Fruit fly (Drosophila melanogaster) whole organism, embryonic: ENCODE data around the gene Mfe2.

Source experiments
- ATbp ChIP-seq: fragments of 200-800 bp; sonication (Bioruptor generic); optimal IDR thresholded peaks from 2 replicates; lab custom pipeline; 2017; ENCODE audit warnings: missing biosample characterization, mild to moderate bottlenecking, missing genetic modification characterization, missing genetic modification reagents
- Abd-B ChIP-seq: fragments of 200-800 bp; sonication (Bioruptor generic); optimal IDR thresholded peaks from 2 replicates; lab custom pipeline; 2018; ENCODE audit warnings: missing biosample characterization, mild to moderate bottlenecking, missing genetic modification characterization, moderate library complexity
- Blimp-1 ChIP-seq: fragments of 200-800 bp; sonication (Bioruptor generic); optimal IDR thresholded peaks from 3 replicates; lab custom pipeline; 2018; ENCODE audit warnings: missing biosample characterization, missing genetic modification characterization, mild to moderate bottlenecking, moderate library complexity, missing genetic modification reagents
- Bteb2 ChIP-seq: fragments of 200-800 bp; sonication (Bioruptor generic); optimal IDR thresholded peaks from 2 replicates; lab custom pipeline; 2016; ENCODE audit warnings: missing biosample characterization, missing genetic modification characterization
- CG1024 ChIP-seq: fragments of 200-800 bp; sonication (Bioruptor generic); IDR thresholded peaks from 2 replicates; pipeline ENCODE4 v1.3.6; 2022; ENCODE audit warnings: missing biosample characterization, missing genetic modification characterization
- CG10267 ChIP-seq: fragments of 200-800 bp; sonication (Bioruptor generic); optimal IDR thresholded peaks from 2 replicates; lab custom pipeline; 2018; ENCODE audit warnings: missing biosample characterization, mild to moderate bottlenecking, missing genetic modification characterization, moderate library complexity
- CG12104 ChIP-seq: fragments of 200-800 bp; sonication (Bioruptor generic); optimal IDR thresholded peaks from 3 replicates; lab custom pipeline; 2016; ENCODE audit warnings: missing biosample characterization, missing genetic modification characterization
- CG1233 ChIP-seq: fragments of 200-800 bp; sonication (Bioruptor generic); optimal IDR thresholded peaks from 4 replicates; lab custom pipeline; 2018; ENCODE audit warnings: missing biosample characterization, mild to moderate bottlenecking, missing genetic modification characterization
- CG14710 ChIP-seq: fragments of 200-800 bp; sonication (Bioruptor generic); optimal IDR thresholded peaks from 3 replicates; lab custom pipeline; 2019; ENCODE audit warnings: missing biosample characterization, mild to moderate bottlenecking, missing genetic modification characterization, moderate library complexity
- CG14860 ChIP-seq: fragments of 200-800 bp; sonication (Bioruptor generic); IDR thresholded peaks from 3 replicates; pipeline ENCODE4 v1.3.6; 2022; ENCODE audit warnings: missing biosample characterization, missing genetic modification characterization; ENCODE audit not compliant: partially characterized antibody
- CG18599 ChIP-seq: fragments of 200-800 bp; sonication (Bioruptor generic); optimal IDR thresholded peaks from 3 replicates; lab custom pipeline; 2017; ENCODE audit warnings: missing biosample characterization, missing genetic modification characterization, mild to moderate bottlenecking, moderate library complexity, missing genetic modification reagents
- CG31365 ChIP-seq: fragments of 200-800 bp; sonication (Bioruptor generic); optimal IDR thresholded peaks from 2 replicates; lab custom pipeline; 2018; ENCODE audit warnings: missing biosample characterization, mild to moderate bottlenecking, missing genetic modification characterization
- CG32532 ChIP-seq: fragments of 200-800 bp; sonication (Bioruptor generic); IDR thresholded peaks from 2 replicates; pipeline ENCODE4 v1.3.6; 2022; ENCODE audit warnings: missing biosample characterization, missing genetic modification characterization
- CG34376 ChIP-seq: fragments of 200-800 bp; sonication (Bioruptor generic); optimal IDR thresholded peaks from 2 replicates; lab custom pipeline; 2018; ENCODE audit warnings: missing biosample characterization, mild to moderate bottlenecking, missing genetic modification characterization
- CG6254 ChIP-seq: fragments of 200-800 bp; sonication (Bioruptor generic); optimal IDR thresholded peaks from 3 replicates; lab custom pipeline; 2017; ENCODE audit warnings: mild to moderate bottlenecking, missing biosample characterization, missing genetic modification reagents, missing genetic modification characterization
- CG6791 ChIP-seq: fragments of 200-800 bp; sonication (Bioruptor generic); IDR thresholded peaks from 3 replicates; pipeline ENCODE4 v1.3.6; 2022; ENCODE audit warnings: missing biosample characterization, missing genetic modification characterization; ENCODE audit not compliant: partially characterized antibody
- CG7372 ChIP-seq: fragments of 200-800 bp; sonication (Bioruptor generic); IDR thresholded peaks from 2 replicates; pipeline ENCODE4 v1.3.6; 2022; ENCODE audit warnings: missing biosample characterization, missing genetic modification characterization
- CG8359 ChIP-seq: fragments of 200-800 bp; sonication (Bioruptor generic); optimal IDR thresholded peaks from 2 replicates; lab custom pipeline; 2017; ENCODE audit warnings: missing biosample characterization, mild to moderate bottlenecking, missing genetic modification characterization, borderline replicate concordance
- CoRest ChIP-seq: fragments of 200-800 bp; sonication (Bioruptor generic); optimal IDR thresholded peaks from 3 replicates; lab custom pipeline; 2018; ENCODE audit warnings: missing biosample characterization, mild to moderate bottlenecking, missing genetic modification characterization, moderate library complexity
- D19B ChIP-seq: fragments of 200-800 bp; sonication (Bioruptor generic); optimal IDR thresholded peaks from 2 replicates; lab custom pipeline; 2017; ENCODE audit warnings: missing biosample characterization, mild to moderate bottlenecking, missing genetic modification characterization
- Doc2 ChIP-seq: fragments of 200-800 bp; sonication (Bioruptor generic); IDR thresholded peaks from 2 replicates; pipeline ENCODE4 v1.3.6; 2022; ENCODE audit warnings: missing biosample characterization, missing genetic modification characterization
- Doc3 ChIP-seq: fragments of 200-800 bp; sonication (Bioruptor generic); IDR thresholded peaks from 3 replicates; pipeline ENCODE4 v1.3.6; 2022; ENCODE audit warnings: missing biosample characterization, missing genetic modification characterization; ENCODE audit not compliant: partially characterized antibody
- Dp ChIP-seq: fragments of 200-800 bp; sonication (Bioruptor generic); optimal IDR thresholded peaks from 2 replicates; lab custom pipeline; 2018; ENCODE audit warnings: missing biosample characterization, mild to moderate bottlenecking, missing genetic modification characterization, moderate library complexity
- E2f2 ChIP-seq: fragments of 200-800 bp; sonication (Bioruptor generic); IDR thresholded peaks from 2 replicates; pipeline ENCODE4 v1.3.6; 2022; ENCODE audit warnings: missing biosample characterization, missing genetic modification characterization
- ERR ChIP-seq: fragments of 200-800 bp; sonication (Bioruptor generic); optimal IDR thresholded peaks from 2 replicates; lab custom pipeline; 2016; ENCODE audit warnings: missing biosample characterization, missing genetic modification characterization
- Gug ChIP-seq: fragments of 200-800 bp; sonication (Bioruptor generic); IDR thresholded peaks from 4 replicates; pipeline ENCODE4 v1.3.6; 2022; ENCODE audit warnings: missing biosample characterization, missing genetic modification characterization
- HmgZ ChIP-seq: fragments of 200-800 bp; sonication (Bioruptor generic); optimal IDR thresholded peaks from 2 replicates; lab custom pipeline; 2018; ENCODE audit warnings: missing biosample characterization, mild to moderate bottlenecking, missing genetic modification characterization
- NFAT ChIP-seq: fragments of 200-800 bp; sonication (Bioruptor generic); IDR thresholded peaks from 2 replicates; pipeline ENCODE4 v1.3.6; 2022; ENCODE audit warnings: missing biosample characterization, missing genetic modification characterization
- PHDP ChIP-seq: fragments of 200-800 bp; sonication (Bioruptor generic); optimal IDR thresholded peaks from 3 replicates; lab custom pipeline; 2018; ENCODE audit warnings: missing biosample characterization, mild to moderate bottlenecking, missing genetic modification characterization, moderate library complexity
- Side ChIP-seq: fragments of 200-800 bp; sonication (Bioruptor generic); optimal IDR thresholded peaks from 2 replicates; lab custom pipeline; 2016; ENCODE audit warnings: missing biosample characterization, missing genetic modification characterization
- Sry-β ChIP-seq: fragments of 200-800 bp; sonication (Bioruptor generic); optimal IDR thresholded peaks from 2 replicates; lab custom pipeline; 2018; ENCODE audit warnings: missing biosample characterization, mild to moderate bottlenecking, missing genetic modification characterization, moderate library complexity
- amos ChIP-seq: fragments of 200-800 bp; sonication (Bioruptor generic); IDR thresholded peaks from 2 replicates; pipeline ENCODE4 v1.3.6; 2022; ENCODE audit warnings: missing biosample characterization, missing genetic modification characterization; ENCODE audit not compliant: partially characterized antibody
- ara ChIP-seq: fragments of 200-800 bp; sonication (Bioruptor generic); IDR thresholded peaks from 2 replicates; pipeline ENCODE4 v1.3.6; 2022; ENCODE audit warnings: missing biosample characterization, missing genetic modification characterization
- bbx ChIP-seq: fragments of 200-800 bp; sonication (Bioruptor generic); IDR thresholded peaks from 2 replicates; pipeline ENCODE4 v1.3.6; 2022; ENCODE audit warnings: missing biosample characterization, missing genetic modification characterization; ENCODE audit not compliant: partially characterized antibody
- dmrt11E ChIP-seq: fragments of 200-800 bp; sonication (Bioruptor generic); optimal IDR thresholded peaks from 3 replicates; lab custom pipeline; 2018; ENCODE audit warnings: missing biosample characterization, mild to moderate bottlenecking, missing genetic modification characterization, moderate library complexity
- gsb ChIP-seq: fragments of 200-800 bp; sonication (Bioruptor generic); IDR thresholded peaks from 2 replicates; pipeline ENCODE4 v1.3.6; 2022; ENCODE audit warnings: missing biosample characterization, missing genetic modification characterization
- kah ChIP-seq: fragments of 200-800 bp; sonication (Bioruptor generic); optimal IDR thresholded peaks from 2 replicates; lab custom pipeline; 2018; ENCODE audit warnings: missing biosample characterization, mild to moderate bottlenecking, missing genetic modification characterization
- lola ChIP-seq, 3 experiments: fragments of >200 bp in 2 of 3; fragments of 200-800 bp in 1 of 3; sonication (Bioruptor generic) in 1 of 3; optimal IDR thresholded peaks; 2 replicates each; lab custom pipeline; 2017 to 2019; ENCODE audit warnings: missing biosample characterization in 3 of 3, missing genetic modification characterization in 3 of 3, mild to moderate bottlenecking in 1 of 3, moderate library complexity in 1 of 3
- maf-S ChIP-seq: fragments of 200-800 bp; sonication (Bioruptor generic); optimal IDR thresholded peaks from 2 replicates; lab custom pipeline; 2016; ENCODE audit warnings: missing biosample characterization, missing genetic modification characterization
- pho ChIP-seq: fragments of 200-800 bp; sonication (Bioruptor generic); optimal IDR thresholded peaks from 2 replicates; lab custom pipeline; 2016; ENCODE audit warnings: missing biosample characterization, missing genetic modification characterization
- pros ChIP-seq: fragments of 200-800 bp; sonication (Bioruptor generic); optimal IDR thresholded peaks from 3 replicates; lab custom pipeline; 2019; ENCODE audit warnings: missing biosample characterization, mild to moderate bottlenecking, missing genetic modification characterization, moderate library complexity
- pum ChIP-seq: fragments of 200-800 bp; sonication (Bioruptor generic); optimal IDR thresholded peaks from 2 replicates; lab custom pipeline; 2016; ENCODE audit warnings: missing biosample characterization, missing genetic modification characterization
- sug ChIP-seq: fragments of 200-800 bp; optimal IDR thresholded peaks from 2 replicates; lab custom pipeline; 2019; ENCODE audit warnings: missing biosample characterization, mild to moderate bottlenecking, missing genetic modification characterization, moderate library complexity
- tll ChIP-seq, 2 experiments: fragments of 200-800 bp in 1 of 2; fragments of >200 bp in 1 of 2; sonication (Bioruptor generic) in 1 of 2; optimal IDR thresholded peaks; 2 replicates each; lab custom pipeline; 2017 to 2019; ENCODE audit warnings: missing biosample characterization in 2 of 2, missing genetic modification characterization in 2 of 2, mild to moderate bottlenecking in 1 of 2, moderate library complexity in 1 of 2
- ttk ChIP-seq: fragments of 200-800 bp; sonication (Bioruptor generic); IDR thresholded peaks from 2 replicates; pipeline ENCODE4 v2.1.2; 2022; ENCODE audit warnings: missing biosample characterization, missing genetic modification characterization
- twi ChIP-seq: fragments of 200-800 bp; optimal IDR thresholded peaks from 2 replicates; lab custom pipeline; 2019; ENCODE audit warnings: missing biosample characterization, mild to moderate bottlenecking, missing genetic modification characterization, moderate library complexity
- unc-4 ChIP-seq: fragments of 200-800 bp; sonication (Bioruptor generic); IDR thresholded peaks from 2 replicates; pipeline ENCODE4 v1.3.6; 2022; ENCODE audit warnings: missing biosample characterization, missing genetic modification characterization; ENCODE audit not compliant: partially characterized antibody
- zfh2 ChIP-seq: fragments of 200-800 bp; sonication (Bioruptor generic); optimal IDR thresholded peaks from 2 replicates; lab custom pipeline; 2016; ENCODE audit warnings: missing biosample characterization, missing genetic modification characterization

Mfe2 gene

dm6 chrX:16318858-16319557 is 48.3 kb downstream of the Mfe2 start (continued):
- no peak for TF ChIP-seq CG10267
- no peak for TF ChIP-seq Gug (GFP tag; lab: Robert Waterston, UW)
- TF ChIP-seq amos, result no peak; the same call in 1 of the 2 replicates
- no peak for TF ChIP-seq dmrt11E
- no peak for TF ChIP-seq kah (GFP tag; lab: Kevin White, UChicago)
- peak; percentile 64; the same call in 2 of the 3 replicates for TF ChIP-seq CG6791
- TF ChIP-seq unc-4, result no peak
- no peak for TF ChIP-seq Doc2
- TF ChIP-seq twi (tag; lab: Kevin White, UChicago), result peak; percentile 78
- TF ChIP-seq ttk (GFP tag; lab: Robert Waterston, UW), result no peak
- no peak for TF ChIP-seq pum (GFP tag; lab: Kevin White, UChicago)
- no peak for TF ChIP-seq maf-S (GFP tag; lab: Kevin White, UChicago)
- TF ChIP-seq E2f2, result no peak
- no peak for TF ChIP-seq CG32532 (GFP tag; lab: Robert Waterston, UW)
- no peak for TF ChIP-seq Sry-β (GFP tag; lab: Kevin White, UChicago)
- TF ChIP-seq sug (tag; lab: Kevin White, UChicago), result peak; percentile 58
- TF ChIP-seq CG1024 (GFP tag; lab: Robert Waterston, UW), result no peak
- no peak for TF ChIP-seq CG7372
- no peak for TF ChIP-seq D19B (GFP tag; lab: Kevin White, UChicago)
- no peak for TF ChIP-seq ATbp (GFP tag; lab: Kevin White, UChicago)
- no peak for TF ChIP-seq lola (GFP tag; optimal IDR thresholded peaks at IDR 0.05; lab: Kevin White, UChicago)
- no peak for TF ChIP-seq pho (GFP tag; lab: Kevin White, UChicago)
- no peak for TF ChIP-seq NFAT (GFP tag; lab: Robert Waterston, UW)
- TF ChIP-seq Doc3 (GFP tag; lab: Robert Waterston, UW), result no peak
- no peak for TF ChIP-seq CG18599 (GFP tag; lab: Kevin White, UChicago)
- TF ChIP-seq CG31365, result no peak
- TF ChIP-seq zfh2 (GFP tag; lab: Kevin White, UChicago), result no peak
- TF ChIP-seq CG1233 (GFP tag; lab: Kevin White, UChicago), result peak; percentile 7
- no peak for TF ChIP-seq CoRest (tag; lab: Kevin White, UChicago)
- no peak for TF ChIP-seq Abd-B (GFP tag; lab: Kevin White, UChicago)
- no peak for TF ChIP-seq CG6254 (GFP tag; lab: Kevin White, UChicago)
- TF ChIP-seq ara (GFP tag; lab: Robert Waterston, UW), result no peak
- TF ChIP-seq Bteb2 (GFP tag; lab: Kevin White, UChicago), result no peak
- TF ChIP-seq ERR (GFP tag; lab: Kevin White, UChicago), result no peak
- TF ChIP-seq pros (GFP tag; lab: Kevin White, UChicago), result no peak
- TF ChIP-seq PHDP (tag; lab: Kevin White, UChicago), result no peak
- no peak for TF ChIP-seq Blimp-1 (GFP tag; lab: Kevin White, UChicago)
- TF ChIP-seq tll (GFP tag; optimal IDR thresholded peaks at IDR 0.05; lab: Kevin White, UChicago), result no peak
- no peak for TF ChIP-seq CG12104
- TF ChIP-seq bbx (GFP tag; lab: Robert Waterston, UW), result 0 out of 2 replicates have a peak, but pooled peaks have one; percentile 28
- TF ChIP-seq HmgZ (tag; lab: Kevin White, UChicago), result peak; percentile 34
- TF ChIP-seq Side (GFP tag; lab: Kevin White, UChicago), result peak; percentile 9
- TF ChIP-seq CG34376 (GFP tag; lab: Kevin White, UChicago), result peak; percentile 66
- no peak for TF ChIP-seq CG14860 (GFP tag; lab: Robert Waterston, UW)
- no peak for TF ChIP-seq CG14710 (tag; lab: Kevin White, UChicago)
- TF ChIP-seq CG8359 (GFP tag; lab: Kevin White, UChicago), result no peak
- no peak for TF ChIP-seq gsb (GFP tag; lab: Robert Waterston, UW)
- no peak for TF ChIP-seq Dp (GFP tag; lab: Kevin White, UChicago)
